In genomic region chr3R:30052455-30053046, dm6 we compare ENCODE assay signal across 1 fruit fly cellular context.
A peak's percentile ranks its signal among the peaks of the same experiment; 100 is the strongest.
TF ChIP-seq lines count a peak whose summit lies in the region.

TSS of gene Jasper (plus strand) at chr3R:30052514.

TF ChIP-seq in whole organism, embryonic, 481 proteins besides CTCF, POLR2A, EP300 and RAD21 (continued from another document):
- TF ChIP-seq Nf-YC (tag; optimal IDR thresholded peaks at IDR 0.05; lab: Kevin White, UChicago) (peak; percentile 36), sob (GFP tag; IDR thresholded peaks at IDR 0.05; lab: Robert Waterston, UW) (peak; percentile 17; the same call in 1 of the 2 replicates), CG7928 (GFP tag; optimal IDR thresholded peaks at IDR 0.05; lab: Kevin White, UChicago) (no peak), ERR (GFP tag; optimal IDR thresholded peaks at IDR 0.05; lab: Kevin White, UChicago) (no peak), CG4404 (GFP tag; IDR thresholded peaks at IDR 0.05; lab: Robert Waterston, UW) (no peak), ara (GFP tag; IDR thresholded peaks at IDR 0.05; lab: Robert Waterston, UW) (no peak), Sin3A (optimal IDR thresholded peaks at IDR 0.05; lab: Kevin White, UChicago) (peak; percentile 73), Hmr (GFP tag; optimal IDR thresholded peaks at IDR 0.05; lab: Kevin White, UChicago) (peak; percentile 19), CG13624 (GFP tag; optimal IDR thresholded peaks at IDR 0.05; lab: Kevin White, UChicago) (peak; percentile 58), gro (GFP tag; optimal IDR thresholded peaks at IDR 0.05; lab: Kevin White, UChicago) (peak; percentile 39), CG13424 (tag; optimal IDR thresholded peaks at IDR 0.05; lab: Kevin White, UChicago) (peak; percentile 2), Dll (GFP tag; IDR thresholded peaks at IDR 0.05; lab: Robert Waterston, UW; ENCODE audit: partially characterized antibody) (peak; percentile 58), CG3995 (GFP tag; optimal IDR thresholded peaks at IDR 0.05; lab: Kevin White, UChicago) (peak; percentile 59), dm (GFP tag; optimal IDR thresholded peaks at IDR 0.05; lab: Kevin White, UChicago) (peak; percentile 14), Dad (GFP tag; optimal IDR thresholded peaks at IDR 0.05; lab: Kevin White, UChicago) (peak; percentile 1), Sry-δ (GFP tag; optimal IDR thresholded peaks at IDR 0.05; lab: Kevin White, UChicago) (peak; percentile 100), rib (GFP tag; IDR thresholded peaks at IDR 0.05; lab: Robert Waterston, UW) (no peak), nom (GFP tag; optimal IDR thresholded peaks at IDR 0.05; lab: Kevin White, UChicago) (peak; percentile 43), BEAF-32 (GFP tag; optimal IDR thresholded peaks at IDR 0.05; lab: Kevin White, UChicago) (peak; percentile 62)
TF ChIP-seq in whole organism, embryonic: peak in this region for 120.
